Worm (Caenorhabditis elegans): ENCODE data around the gene gphr-2.

ce11 chrX:14287888-14288287 lies 19.7 kb downstream of the gphr-2 start:
- TF ChIP-seq hlh-8 (tag; optimal IDR thresholded peaks at IDR 0.05) (no peak), pha-4 (tag; optimal IDR thresholded peaks at IDR 0.05) (no peak), tbx-2 (tag; optimal IDR thresholded peaks at IDR 0.05) (peak; percentile 6)
